Fruit fly (Drosophila melanogaster): ENCODE measurements around the gene CG43843.

dm6 chrX:18504948-18505597 is 44.9 kb upstream of the CG43843 start, which contains the start of gene Wnt5:
- no peak for TF ChIP-seq CG7101 (tag; optimal IDR thresholded peaks at IDR 0.05)
- TF ChIP-seq CG33017 (tag; optimal IDR thresholded peaks at IDR 0.05): no peak
- no peak for TF ChIP-seq Clk (GFP tag; optimal IDR thresholded peaks at IDR 0.05)
- TF ChIP-seq CG14711 (tag; optimal IDR thresholded peaks at IDR 0.05): no peak
- no peak for TF ChIP-seq CG1620 (GFP tag; optimal IDR thresholded peaks at IDR 0.05)
- TF ChIP-seq CG11617 (GFP tag; optimal IDR thresholded peaks at IDR 0.05): no peak
- TF ChIP-seq Mnt (GFP tag; optimal IDR thresholded peaks at IDR 0.05): no peak
- no peak for TF ChIP-seq kay (GFP tag; ENCODE audit: borderline replicate concordance)
- no peak for TF ChIP-seq tj (GFP tag; optimal IDR thresholded peaks at IDR 0.05)
